Worm (Caenorhabditis elegans): ENCODE data around the gene D1025.1.

DNA sequence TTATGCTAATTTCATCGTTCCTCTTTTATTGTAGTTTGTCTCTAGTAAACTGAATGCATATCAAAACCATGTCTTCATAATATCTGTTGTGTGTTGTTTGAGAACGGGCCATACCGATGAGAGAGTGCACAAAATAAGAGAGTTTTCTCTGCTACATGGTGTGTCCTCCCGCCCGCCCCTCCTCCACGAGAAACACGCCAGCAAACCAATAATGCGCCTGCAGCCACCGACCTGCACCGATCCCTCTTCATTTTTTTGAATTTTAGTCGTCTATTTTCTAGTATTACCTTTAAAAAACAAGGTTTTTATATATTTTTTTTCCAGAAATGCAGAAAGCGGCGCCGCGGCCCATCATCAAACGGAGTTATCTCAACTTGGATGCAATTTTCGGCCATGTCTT, 40.3 kb upstream of the D1025.1 start, which contains the start of gene gfi-3:
- no peak for TF ChIP-seq zfp-2 (tag; optimal IDR thresholded peaks at IDR 0.05)
- TF ChIP-seq nhr-28 (tag; optimal IDR thresholded peaks at IDR 0.05), result peak; percentile 67

All from whole organism, L4 larva.